2 fruit fly cellular contexts compared by ENCODE assay signal in the genomic region with DNA sequence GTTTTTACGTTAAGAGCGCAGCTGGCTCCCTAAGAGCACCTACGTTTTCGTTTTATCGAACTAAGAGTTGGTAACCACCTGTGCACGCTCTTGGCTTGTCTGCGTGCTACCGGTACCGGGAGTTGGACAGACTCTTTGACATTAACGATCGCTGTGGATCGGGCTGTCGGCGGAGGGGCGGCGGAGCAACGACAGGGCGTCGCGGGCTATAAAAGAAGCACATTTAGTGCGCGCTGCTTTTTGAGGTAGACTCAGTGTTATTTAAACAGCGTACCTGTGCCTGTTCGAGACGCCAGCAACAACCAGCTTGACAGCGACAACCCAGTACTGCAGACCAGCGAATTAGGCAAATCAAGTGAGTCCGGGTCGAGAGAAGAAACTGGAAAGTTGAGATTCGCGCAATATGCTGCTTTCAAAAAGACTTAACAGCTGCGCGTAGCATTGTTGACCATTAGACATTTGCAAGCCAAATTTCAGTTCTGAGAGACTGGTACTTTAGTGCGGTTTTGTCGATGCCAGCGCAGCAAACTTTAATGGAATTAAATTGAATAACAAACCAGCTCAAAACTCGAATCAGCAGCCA.
TF ChIP-seq lines count a peak whose summit lies in the region.

No protein-coding gene starts in this region.

TF ChIP-seq in whole organism, embryonic, 481 proteins besides CTCF, POLR2A, EP300 and RAD21 (continued from another document):
- TF ChIP-seq CG8290 (GFP tag; optimal IDR thresholded peaks at IDR 0.05; lab: Kevin White, UChicago): no peak
- TF ChIP-seq CG8290 (tag; optimal IDR thresholded peaks at IDR 0.05; lab: Kevin White, UChicago): peak in 1 of 2 experiments; percentile 65
- TF ChIP-seq gro (GFP tag; optimal IDR thresholded peaks at IDR 0.05; lab: Kevin White, UChicago): peak; percentile 22
- no peak for TF ChIP-seq CG11398 (GFP tag; optimal IDR thresholded peaks at IDR 0.05; lab: Kevin White, UChicago)
- no peak for TF ChIP-seq da (GFP tag; optimal IDR thresholded peaks at IDR 0.05; lab: Kevin White, UChicago)
- TF ChIP-seq z (GFP tag; IDR thresholded peaks at IDR 0.05; lab: Robert Waterston, UW): 0 out of 3 replicates have a peak, but pooled peaks have one; percentile 24
- peak; percentile 3 for TF ChIP-seq sug (tag; optimal IDR thresholded peaks at IDR 0.05; lab: Kevin White, UChicago)
- TF ChIP-seq cwo (GFP tag; optimal IDR thresholded peaks at IDR 0.05; lab: Kevin White, UChicago): peak; percentile 17
- TF ChIP-seq HLH4C (GFP tag; IDR thresholded peaks at IDR 0.05; lab: Robert Waterston, UW; ENCODE audit: partially characterized antibody): peak; percentile 23; the same call in 1 of the 3 replicates
- 0 out of 3 replicates have a peak, but pooled peaks have one; percentile 13 for TF ChIP-seq CG2199 (GFP tag; IDR thresholded peaks at IDR 0.05; lab: Robert Waterston, UW)
- TF ChIP-seq CG12071 (GFP tag; optimal IDR thresholded peaks at IDR 0.05; lab: Kevin White, UChicago): no peak
- peak; percentile 18 for TF ChIP-seq CG13894 (tag; optimal IDR thresholded peaks at IDR 0.05; lab: Kevin White, UChicago)
- TF ChIP-seq CG13424 (tag; optimal IDR thresholded peaks at IDR 0.05; lab: Kevin White, UChicago): no peak
- TF ChIP-seq Elba2 (GFP tag; optimal IDR thresholded peaks at IDR 0.05; lab: Kevin White, UChicago): no peak
- TF ChIP-seq CG10543 (GFP tag; optimal IDR thresholded peaks at IDR 0.05; lab: Kevin White, UChicago): peak; percentile 73
- TF ChIP-seq CG5953 (GFP tag; IDR thresholded peaks at IDR 0.05; lab: Robert Waterston, UW): 0 out of 2 replicates have a peak, but pooled peaks have one; percentile 27
- TF ChIP-seq Jarid2 (GFP tag; optimal IDR thresholded peaks at IDR 0.05; lab: Kevin White, UChicago): peak; percentile 2
- peak; percentile 60; the same call in 2 of the 3 replicates for TF ChIP-seq Dbx (GFP tag; IDR thresholded peaks at IDR 0.05; lab: Robert Waterston, UW)
- TF ChIP-seq CG17328 (GFP tag; IDR thresholded peaks at IDR 0.05; lab: Robert Waterston, UW): 0 out of 2 replicates have a peak, but pooled peaks have one; percentile 28
- TF ChIP-seq HmgZ (tag; optimal IDR thresholded peaks at IDR 0.05; lab: Kevin White, UChicago): peak; percentile 23
- TF ChIP-seq Antp (GFP tag; optimal IDR thresholded peaks at IDR 0.05; lab: Kevin White, UChicago): no peak
- no peak for TF ChIP-seq wor (GFP tag; IDR thresholded peaks at IDR 0.05; lab: Robert Waterston, UW)
- peak; percentile 85 for TF ChIP-seq CG12769 (tag; optimal IDR thresholded peaks at IDR 0.05; lab: Kevin White, UChicago)
- TF ChIP-seq unc-4 (GFP tag; IDR thresholded peaks at IDR 0.05; lab: Robert Waterston, UW; ENCODE audit: partially characterized antibody): no peak
- TF ChIP-seq mirr (GFP tag; optimal IDR thresholded peaks at IDR 0.05; lab: Kevin White, UChicago): peak; percentile 47
- TF ChIP-seq CG13624 (GFP tag; optimal IDR thresholded peaks at IDR 0.05; lab: Kevin White, UChicago): peak; percentile 7
- 0 out of 2 replicates have a peak, but pooled peaks have one; percentile 14 for TF ChIP-seq CG7372 (GFP tag; IDR thresholded peaks at IDR 0.05; lab: Robert Waterston, UW)
- peak; percentile 11; the same call in 1 of the 2 replicates for TF ChIP-seq amos (GFP tag; IDR thresholded peaks at IDR 0.05; lab: Robert Waterston, UW; ENCODE audit: partially characterized antibody)
- TF ChIP-seq nom (GFP tag; optimal IDR thresholded peaks at IDR 0.05; lab: Kevin White, UChicago): peak; percentile 52
- TF ChIP-seq Ets65A (GFP tag; lab: Kevin White, UChicago): peak; percentile 61
- TF ChIP-seq CG3847 (GFP tag; IDR thresholded peaks at IDR 0.05; lab: Robert Waterston, UW): 0 out of 2 replicates have a peak, but pooled peaks have one; percentile 15
- TF ChIP-seq hkb (optimal IDR thresholded peaks at IDR 0.05; lab: Kevin White, UChicago): no peak
- peak; percentile 37; the same call in 1 of the 2 replicates for TF ChIP-seq hkb (GFP tag; IDR thresholded peaks at IDR 0.05; lab: Robert Waterston, UW)
- peak; percentile 31; the same call in 2 of the 3 replicates for TF ChIP-seq knrl (GFP tag; IDR thresholded peaks at IDR 0.05; lab: Robert Waterston, UW; ENCODE audit: partially characterized antibody)
- TF ChIP-seq Bgb (GFP tag; IDR thresholded peaks at IDR 0.05; lab: Robert Waterston, UW; ENCODE audit: partially characterized antibody): peak; percentile 48; the same call in 1 of the 2 replicates

TF ChIP-seq in whole organism, prepupa, 60 proteins besides CTCF, POLR2A, EP300 and RAD21 (continued from another document):
- TF ChIP-seq acj6 (GFP tag; optimal IDR thresholded peaks at IDR 0.05; lab: Kevin White, UChicago) (no peak), CG6163 (GFP tag; IDR thresholded peaks at IDR 0.05; lab: Robert Waterston, UW) (no peak; the same call in 1 of the 3 replicates), CG10669 (GFP tag; optimal IDR thresholded peaks at IDR 0.05; lab: Kevin White, UChicago) (no peak), CG8119 (GFP tag; IDR thresholded peaks at IDR 0.05; lab: Robert Waterston, UW) (no peak; the same call in 2 of the 3 replicates), Lpt (GFP tag; optimal IDR thresholded peaks at IDR 0.05; lab: Kevin White, UChicago) (peak; percentile 58), fd59A (GFP tag; optimal IDR thresholded peaks at IDR 0.05; lab: Kevin White, UChicago) (no peak), dsx (GFP tag; optimal IDR thresholded peaks at IDR 0.05; lab: Kevin White, UChicago; ENCODE audit: poor library complexity, severe bottlenecking) (no peak), CG8632 (GFP tag; optimal IDR thresholded peaks at IDR 0.05; lab: Kevin White, UChicago) (no peak), CG6808 (GFP tag; optimal IDR thresholded peaks at IDR 0.05; lab: Kevin White, UChicago) (peak; percentile 36), CG11762 (GFP tag; optimal IDR thresholded peaks at IDR 0.05; lab: Kevin White, UChicago; ENCODE audit: insufficient read depth) (no peak), Smox (GFP tag; optimal IDR thresholded peaks at IDR 0.05; lab: Kevin White, UChicago) (no peak), cyc (GFP tag; optimal IDR thresholded peaks at IDR 0.05; lab: Kevin White, UChicago) (no peak), CG11294 (GFP tag; IDR thresholded peaks at IDR 0.05; lab: Robert Waterston, UW) (no peak), CG34406 (GFP tag; optimal IDR thresholded peaks at IDR 0.05; lab: Kevin White, UChicago) (no peak), net (GFP tag; optimal IDR thresholded peaks at IDR 0.05; lab: Kevin White, UChicago) (peak; percentile 2), esn (GFP tag; optimal IDR thresholded peaks at IDR 0.05; lab: Kevin White, UChicago) (no peak), CG9139 (GFP tag; optimal IDR thresholded peaks at IDR 0.05; lab: Kevin White, UChicago) (peak; percentile 9), CG3032 (tag; optimal IDR thresholded peaks at IDR 0.05; lab: Kevin White, UChicago) (no peak), CG6854 (GFP tag; optimal IDR thresholded peaks at IDR 0.05; lab: Kevin White, UChicago) (no peak), Gug (GFP tag; IDR thresholded peaks at IDR 0.05; lab: Robert Waterston, UW) (no peak), lz (GFP tag; optimal IDR thresholded peaks at IDR 0.05; lab: Kevin White, UChicago) (no peak), CG6276 (GFP tag; optimal IDR thresholded peaks at IDR 0.05; lab: Kevin White, UChicago) (peak; percentile 30), CG15336 (GFP tag; IDR thresholded peaks at IDR 0.05; lab: Robert Waterston, UW) (peak; percentile 36; the same call in 1 of the 2 replicates), CG31627 (GFP tag; optimal IDR thresholded peaks at IDR 0.05; lab: Kevin White, UChicago) (no peak), CG10631 (GFP tag; optimal IDR thresholded peaks at IDR 0.05; lab: Kevin White, UChicago) (no peak), salr (GFP tag; optimal IDR thresholded peaks at IDR 0.05; lab: Kevin White, UChicago) (no peak), svp (GFP tag; lab: Kevin White, UChicago) (peak; percentile 47), OdsH (GFP tag; optimal IDR thresholded peaks at IDR 0.05; lab: Kevin White, UChicago) (no peak), fkh (GFP tag; optimal IDR thresholded peaks at IDR 0.05; lab: Kevin White, UChicago) (peak; percentile 32), pdm3 (GFP tag; optimal IDR thresholded peaks at IDR 0.05; lab: Kevin White, UChicago) (no peak), Sox102F (GFP tag; optimal IDR thresholded peaks at IDR 0.05; lab: Kevin White, UChicago) (no peak)
